Fruit fly (Drosophila melanogaster) whole organism, embryonic: Measurements from ENCODE around the gene mRpL39.

Experiments used
- Atf3 ChIP-seq: fragments of 200-800 bp; sonication (Bioruptor generic); optimal IDR thresholded peaks from 3 replicates; lab custom pipeline; 2016; ENCODE audit warnings: missing biosample characterization, missing genetic modification characterization
- Blimp-1 ChIP-seq: fragments of 200-800 bp; sonication (Bioruptor generic); optimal IDR thresholded peaks from 3 replicates; lab custom pipeline; 2018; ENCODE audit warnings: missing biosample characterization, missing genetic modification characterization, mild to moderate bottlenecking, moderate library complexity, missing genetic modification reagents
- BtbVII ChIP-seq: fragments of 200-800 bp; sonication (Bioruptor generic); optimal IDR thresholded peaks from 3 replicates; lab custom pipeline; 2017; ENCODE audit warnings: missing biosample characterization, mild to moderate bottlenecking, missing genetic modification characterization
- CG1024 ChIP-seq: fragments of 200-800 bp; sonication (Bioruptor generic); IDR thresholded peaks from 2 replicates; pipeline ENCODE4 v1.3.6; 2022; ENCODE audit warnings: missing biosample characterization, missing genetic modification characterization
- CG10267 ChIP-seq: fragments of 200-800 bp; sonication (Bioruptor generic); optimal IDR thresholded peaks from 2 replicates; lab custom pipeline; 2018; ENCODE audit warnings: missing biosample characterization, mild to moderate bottlenecking, missing genetic modification characterization, moderate library complexity
- CG12155 ChIP-seq: fragments of 200-800 bp; sonication (Bioruptor generic); optimal IDR thresholded peaks from 3 replicates; lab custom pipeline; 2016; ENCODE audit warnings: missing biosample characterization, missing genetic modification characterization
- CG15011 ChIP-seq: fragments of 200-800 bp; sonication (Bioruptor generic); optimal IDR thresholded peaks from 3 replicates; lab custom pipeline; 2018; ENCODE audit warnings: missing biosample characterization, mild to moderate bottlenecking, missing genetic modification characterization
- CG16815 ChIP-seq: fragments of 200-800 bp; sonication (Bioruptor generic); optimal IDR thresholded peaks from 3 replicates; lab custom pipeline; 2017; ENCODE audit warnings: missing biosample characterization, mild to moderate bottlenecking, missing genetic modification characterization
- CG18599 ChIP-seq: fragments of 200-800 bp; sonication (Bioruptor generic); optimal IDR thresholded peaks from 3 replicates; lab custom pipeline; 2017; ENCODE audit warnings: missing biosample characterization, missing genetic modification characterization, mild to moderate bottlenecking, moderate library complexity, missing genetic modification reagents
- CG2129 ChIP-seq: fragments of 200-800 bp; sonication (Bioruptor generic); IDR thresholded peaks from 2 replicates; pipeline ENCODE4 v1.3.6; 2022; ENCODE audit warnings: missing biosample characterization, missing genetic modification characterization; ENCODE audit not compliant: partially characterized antibody
- CG31441 ChIP-seq: fragments of 200-800 bp; sonication (Bioruptor generic); IDR thresholded peaks from 2 replicates; pipeline ENCODE4 v1.3.6; 2022; ENCODE audit warnings: missing biosample characterization, missing genetic modification characterization
- CG3281 ChIP-seq: fragments of 200-800 bp; sonication (Bioruptor generic); optimal IDR thresholded peaks from 3 replicates; lab custom pipeline; 2017; ENCODE audit warnings: missing biosample characterization, mild to moderate bottlenecking, missing genetic modification characterization
- CG34376 ChIP-seq: fragments of 200-800 bp; sonication (Bioruptor generic); optimal IDR thresholded peaks from 2 replicates; lab custom pipeline; 2018; ENCODE audit warnings: missing biosample characterization, mild to moderate bottlenecking, missing genetic modification characterization
- CG42726 ChIP-seq: fragments of 200-800 bp; sonication (Bioruptor generic); IDR thresholded peaks from 2 replicates; pipeline ENCODE4 v1.3.6; 2022; ENCODE audit warnings: missing biosample characterization, missing genetic modification characterization; ENCODE audit not compliant: partially characterized antibody
- CG4404 ChIP-seq: fragments of 200-800 bp; sonication (Bioruptor generic); IDR thresholded peaks from 2 replicates; pipeline ENCODE4 v1.3.6; 2022; ENCODE audit warnings: missing biosample characterization, missing genetic modification characterization
- CG5180 ChIP-seq: fragments of 200-800 bp; sonication (Bioruptor generic); optimal IDR thresholded peaks from 3 replicates; lab custom pipeline; 2017; ENCODE audit warnings: missing biosample characterization, missing genetic modification characterization, mild to moderate bottlenecking, moderate library complexity, missing genetic modification reagents
- CG5953 ChIP-seq: fragments of 200-800 bp; sonication (Bioruptor generic); IDR thresholded peaks from 2 replicates; pipeline ENCODE4 v1.3.6; 2022; ENCODE audit warnings: missing biosample characterization, missing genetic modification characterization
- CG6254 ChIP-seq: fragments of 200-800 bp; sonication (Bioruptor generic); optimal IDR thresholded peaks from 3 replicates; lab custom pipeline; 2017; ENCODE audit warnings: mild to moderate bottlenecking, missing biosample characterization, missing genetic modification reagents, missing genetic modification characterization
- CG6854 ChIP-seq: fragments of 200-800 bp; sonication (Bioruptor generic); optimal IDR thresholded peaks from 3 replicates; lab custom pipeline; 2017; ENCODE audit warnings: missing biosample characterization, mild to moderate bottlenecking, missing genetic modification characterization
- CG7271 ChIP-seq: fragments of 200-800 bp; sonication (Bioruptor generic); optimal IDR thresholded peaks from 2 replicates; lab custom pipeline; 2018; ENCODE audit warnings: missing biosample characterization, mild to moderate bottlenecking, missing genetic modification characterization, moderate library complexity
- CG7556 ChIP-seq: fragments of 200-800 bp; sonication (Bioruptor generic); optimal IDR thresholded peaks from 2 replicates; lab custom pipeline; 2017; ENCODE audit warnings: missing biosample characterization, mild to moderate bottlenecking, missing genetic modification characterization
- CG7786 ChIP-seq: fragments of 200-800 bp; sonication (Bioruptor generic); optimal IDR thresholded peaks from 2 replicates; lab custom pipeline; 2016; ENCODE audit warnings: missing biosample characterization, missing genetic modification characterization
- CG8924 ChIP-seq: fragments of 200-800 bp; optimal IDR thresholded peaks from 3 replicates; lab custom pipeline; 2019; ENCODE audit warnings: missing biosample characterization, mild to moderate bottlenecking, missing genetic modification characterization, moderate library complexity
- CG9797 ChIP-seq: fragments of 200-800 bp; sonication (Bioruptor generic); optimal IDR thresholded peaks from 3 replicates; lab custom pipeline; 2018; ENCODE audit warnings: missing biosample characterization, mild to moderate bottlenecking, missing genetic modification characterization
- Dll ChIP-seq: fragments of 200-800 bp; sonication (Bioruptor generic); IDR thresholded peaks from 4 replicates; pipeline ENCODE4 v1.3.6; 2022; ENCODE audit warnings: missing biosample characterization, missing genetic modification characterization; ENCODE audit not compliant: partially characterized antibody
- Elba2 ChIP-seq: fragments of 200-800 bp; sonication (Bioruptor generic); optimal IDR thresholded peaks from 3 replicates; lab custom pipeline; 2016; ENCODE audit warnings: missing biosample characterization, missing genetic modification characterization
- HLH4C ChIP-seq: fragments of 200-800 bp; sonication (Bioruptor generic); IDR thresholded peaks from 3 replicates; pipeline ENCODE4 v1.3.6; 2022; ENCODE audit warnings: missing biosample characterization, missing genetic modification characterization; ENCODE audit not compliant: partially characterized antibody
- Meics ChIP-seq: fragments of 200-800 bp; sonication (Bioruptor generic); optimal IDR thresholded peaks from 2 replicates; lab custom pipeline; 2017; ENCODE audit warnings: missing biosample characterization, mild to moderate bottlenecking, missing genetic modification characterization
- Nf-YC ChIP-seq: fragments of 200-800 bp; optimal IDR thresholded peaks from 3 replicates; lab custom pipeline; 2019; ENCODE audit warnings: missing biosample characterization, mild to moderate bottlenecking, missing genetic modification characterization, moderate library complexity
- PHDP ChIP-seq: fragments of 200-800 bp; sonication (Bioruptor generic); optimal IDR thresholded peaks from 3 replicates; lab custom pipeline; 2018; ENCODE audit warnings: missing biosample characterization, mild to moderate bottlenecking, missing genetic modification characterization, moderate library complexity
- Sox100B ChIP-seq: fragments of 200-800 bp; sonication (Bioruptor generic); optimal IDR thresholded peaks from 3 replicates; lab custom pipeline; 2018; ENCODE audit warnings: missing biosample characterization, mild to moderate bottlenecking, missing genetic modification characterization
- Tbp ChIP-seq: fragments of >200 bp; optimal IDR thresholded peaks from 2 replicates; lab custom pipeline; 2018; ENCODE audit warnings: missing biosample characterization, missing genetic modification characterization
- ac ChIP-seq: fragments of 200-800 bp; sonication (Bioruptor generic); optimal IDR thresholded peaks from 3 replicates; lab custom pipeline; 2017; ENCODE audit warnings: missing biosample characterization, mild to moderate bottlenecking, missing genetic modification characterization
- bab2 ChIP-seq: fragments of 200-800 bp; sonication (Bioruptor generic); optimal IDR thresholded peaks from 2 replicates; lab custom pipeline; 2016; ENCODE audit warnings: missing biosample characterization, missing genetic modification characterization
- cato ChIP-seq: fragments of 200-800 bp; sonication (Bioruptor generic); optimal IDR thresholded peaks from 2 replicates; lab custom pipeline; 2016; ENCODE audit warnings: missing biosample characterization, missing genetic modification characterization, borderline replicate concordance
- chm ChIP-seq: fragments of 200-800 bp; sonication (Bioruptor generic); IDR thresholded peaks from 2 replicates; pipeline ENCODE4 v1.3.6; 2022; ENCODE audit warnings: missing biosample characterization, missing genetic modification characterization
- dan ChIP-seq: fragments of 200-800 bp; sonication (Bioruptor generic); IDR thresholded peaks from 2 replicates; pipeline ENCODE4 v1.3.6; 2022; ENCODE audit warnings: missing biosample characterization, missing genetic modification characterization
- gsb-n ChIP-seq: fragments of 200-800 bp; sonication (Bioruptor generic); optimal IDR thresholded peaks from 3 replicates; lab custom pipeline; 2018; ENCODE audit warnings: missing biosample characterization, mild to moderate bottlenecking, missing genetic modification characterization
- gt ChIP-seq: fragments of 200-800 bp; sonication (Bioruptor generic); IDR thresholded peaks from 2 replicates; pipeline ENCODE4 v1.3.6; 2022; ENCODE audit warnings: missing biosample characterization, missing genetic modification characterization
- h ChIP-seq: fragments of >200 bp; optimal IDR thresholded peaks from 2 replicates; lab custom pipeline; 2017
- hbn ChIP-seq: fragments of 200-800 bp; sonication (Bioruptor generic); IDR thresholded peaks from 2 replicates; pipeline ENCODE4 v1.3.6; 2022; ENCODE audit warnings: missing biosample characterization, missing genetic modification characterization; ENCODE audit not compliant: partially characterized antibody
- jing ChIP-seq: fragments of 200-800 bp; sonication (Bioruptor generic); optimal IDR thresholded peaks from 2 replicates; lab custom pipeline; 2018; ENCODE audit warnings: missing biosample characterization, mild to moderate bottlenecking, missing genetic modification characterization
- kay ChIP-seq: fragments of 200-800 bp; sonication (Bioruptor generic); optimal IDR thresholded peaks from 2 replicates; lab custom pipeline; 2016; ENCODE audit warnings: missing biosample characterization, missing genetic modification characterization
- kni ChIP-seq: fragments of 200-800 bp; sonication (Bioruptor generic); optimal IDR thresholded peaks from 3 replicates; lab custom pipeline; 2017; ENCODE audit warnings: mild to moderate bottlenecking, missing biosample characterization, missing genetic modification reagents, missing genetic modification characterization
- lilli ChIP-seq: fragments of 200-800 bp; sonication (Bioruptor generic); optimal IDR thresholded peaks from 3 replicates; lab custom pipeline; 2016; ENCODE audit warnings: missing biosample characterization, missing genetic modification characterization
- nau ChIP-seq: fragments of 200-800 bp; sonication (Bioruptor generic); optimal IDR thresholded peaks from 3 replicates; lab custom pipeline; 2017; ENCODE audit warnings: missing biosample characterization, mild to moderate bottlenecking, missing genetic modification characterization, missing genetic modification reagents
- nom ChIP-seq: fragments of 200-800 bp; sonication (Bioruptor generic); optimal IDR thresholded peaks from 2 replicates; lab custom pipeline; 2017; ENCODE audit warnings: missing biosample characterization, missing genetic modification characterization, mild to moderate bottlenecking, moderate library complexity, missing genetic modification reagents
- sim ChIP-seq: fragments of 200-800 bp; sonication (Bioruptor generic); IDR thresholded peaks from 2 replicates; pipeline ENCODE4 v1.3.6; 2022; ENCODE audit warnings: missing biosample characterization, missing genetic modification characterization
- trem ChIP-seq: fragments of 200-800 bp; optimal IDR thresholded peaks from 3 replicates; lab custom pipeline; 2019; ENCODE audit warnings: missing biosample characterization, mild to moderate bottlenecking, missing genetic modification characterization, moderate library complexity
- vfl ChIP-seq: fragments of 200-800 bp; sonication (Bioruptor generic); optimal IDR thresholded peaks from 2 replicates; lab custom pipeline; 2016; ENCODE audit warnings: missing biosample characterization, missing genetic modification characterization

The mRpL39 gene

dm6 chr3L:15034061-15034713 lies 34.7 kb upstream of the mRpL39 start (continued):
- TF ChIP-seq hbn (no peak), cato (GFP tag; lab: Kevin White, UChicago) (no peak), nom (no peak), CG7556 (GFP tag; lab: Kevin White, UChicago) (peak; percentile 85), CG15011 (GFP tag; lab: Kevin White, UChicago) (no peak), nau (GFP tag; lab: Kevin White, UChicago) (no peak), Blimp-1 (no peak), CG9797 (GFP tag; lab: Kevin White, UChicago) (no peak), CG8924 (tag; lab: Kevin White, UChicago) (peak; percentile 57), bab2 (GFP tag; lab: Kevin White, UChicago) (no peak), CG7271 (no peak), dan (GFP tag; lab: Robert Waterston, UW) (no peak), CG5180 (GFP tag; lab: Kevin White, UChicago) (peak; percentile 6), Sox100B (GFP tag; lab: Kevin White, UChicago) (peak; percentile 64), gsb-n (tag; lab: Kevin White, UChicago) (no peak), ac (GFP tag; lab: Kevin White, UChicago) (no peak), CG2129 (no peak), HLH4C (no peak), BtbVII (GFP tag; lab: Kevin White, UChicago) (peak; percentile 14), CG6854 (GFP tag; lab: Kevin White, UChicago) (peak; percentile 45), CG12155 (GFP tag; lab: Kevin White, UChicago) (no peak), CG18599 (GFP tag; lab: Kevin White, UChicago) (peak; percentile 82), lilli (GFP tag; lab: Kevin White, UChicago) (no peak), Nf-YC (tag; lab: Kevin White, UChicago) (peak; percentile 30), CG1024 (GFP tag; lab: Robert Waterston, UW) (no peak), CG16815 (GFP tag; lab: Kevin White, UChicago) (no peak), CG3281 (GFP tag; lab: Kevin White, UChicago) (peak; percentile 63), h (lab: Kevin White, UChicago) (no peak), CG6254 (GFP tag; lab: Kevin White, UChicago) (no peak), Atf3 (no peak), jing (no peak), CG7786 (GFP tag; lab: Kevin White, UChicago) (no peak), CG10267 (tag; lab: Kevin White, UChicago) (peak; percentile 44), kni (GFP tag; lab: Kevin White, UChicago) (no peak), trem (tag; lab: Kevin White, UChicago) (no peak), CG34376 (GFP tag; lab: Kevin White, UChicago) (peak; percentile 27), Meics (GFP tag; lab: Kevin White, UChicago) (peak; percentile 78), chm (no peak), PHDP (tag; lab: Kevin White, UChicago) (peak; percentile 29), CG5953 (GFP tag; lab: Robert Waterston, UW) (no peak), sim (GFP tag; lab: Robert Waterston, UW) (no peak), Tbp (GFP tag; lab: Kevin White, UChicago) (no peak), vfl (no peak), Dll (GFP tag; lab: Robert Waterston, UW) (no peak), CG31441 (GFP tag; lab: Robert Waterston, UW) (peak; percentile 63), gt (no peak), CG42726 (GFP tag; lab: Robert Waterston, UW) (no peak), Elba2 (no peak), kay (GFP tag; lab: Kevin White, UChicago) (no peak), CG4404 (GFP tag; lab: Robert Waterston, UW) (no peak)
